Fruit fly (Drosophila melanogaster): ENCODE results near the gene CG33099.
A peak's percentile ranks its signal among the peaks of the same experiment; 100 is the strongest.

Gene CG33099

dm6 chr3R:22528264-22529158, 1.9 kb downstream of the CG33099 start, which contains the start of gene CG5346:
TSS of gene CG5346 (minus strand) at chr3R:22528663.
- TF ChIP-seq crp (GFP tag; optimal IDR thresholded peaks at IDR 0.05) = no peak
- TF ChIP-seq usp (GFP tag; optimal IDR thresholded peaks at IDR 0.05) = no peak
- peak; percentile 45; the same call in 1 of the 2 replicates for TF ChIP-seq NFAT (GFP tag; IDR thresholded peaks at IDR 0.05)
- peak; percentile 78 for TF ChIP-seq nerfin-2 (GFP tag; IDR thresholded peaks at IDR 0.05; ENCODE audit: partially characterized antibody)
- TF ChIP-seq Xrp1 (GFP tag; IDR thresholded peaks at IDR 0.05) = no peak
- no peak for TF ChIP-seq dimm (GFP tag; IDR thresholded peaks at IDR 0.05)
- TF ChIP-seq Kr (GFP tag; optimal IDR thresholded peaks at IDR 0.05) = no peak
- TF ChIP-seq jumu (GFP tag; optimal IDR thresholded peaks at IDR 0.05) = no peak
- no peak for TF ChIP-seq Ets65A (GFP tag)
- no peak for TF ChIP-seq CG10431 (GFP tag; optimal IDR thresholded peaks at IDR 0.05)
- no peak for TF ChIP-seq CG10565 (GFP tag; optimal IDR thresholded peaks at IDR 0.05)
- TF ChIP-seq Dll (GFP tag; IDR thresholded peaks at IDR 0.05; ENCODE audit: partially characterized antibody) = peak; percentile 85
- no peak for TF ChIP-seq lbe (GFP tag; optimal IDR thresholded peaks at IDR 0.05)
- TF ChIP-seq Myb (GFP tag; optimal IDR thresholded peaks at IDR 0.05) = no peak
- TF ChIP-seq CG16863 (GFP tag; optimal IDR thresholded peaks at IDR 0.05) = no peak
- TF ChIP-seq CG1529 (GFP tag; optimal IDR thresholded peaks at IDR 0.05) = no peak
- TF ChIP-seq CG3726 (GFP tag; IDR thresholded peaks at IDR 0.05) = no peak
- TF ChIP-seq hth (optimal IDR thresholded peaks at IDR 0.05) = no peak
- TF ChIP-seq chif (GFP tag; optimal IDR thresholded peaks at IDR 0.05) = no peak
- no peak for TF ChIP-seq Hmx (GFP tag; optimal IDR thresholded peaks at IDR 0.05)
- TF ChIP-seq bsh (GFP tag; optimal IDR thresholded peaks at IDR 0.05) = peak in 1 of 2 experiments; percentile 31
- 0 out of 3 replicates have a peak, but pooled peaks have one; percentile 19 for TF ChIP-seq CG17361 (GFP tag; IDR thresholded peaks at IDR 0.05)
- TF ChIP-seq CG18599 (GFP tag; optimal IDR thresholded peaks at IDR 0.05) = no peak
- TF ChIP-seq CG13296 (GFP tag; optimal IDR thresholded peaks at IDR 0.05) = no peak
- TF ChIP-seq Bdp1 (GFP tag; optimal IDR thresholded peaks at IDR 0.05) = no peak
- no peak for TF ChIP-seq CG17829 (tag; optimal IDR thresholded peaks at IDR 0.05)
- TF ChIP-seq CHES-1-like (GFP tag; optimal IDR thresholded peaks at IDR 0.05) = no peak
- no peak for TF ChIP-seq CG31388 (GFP tag; optimal IDR thresholded peaks at IDR 0.05)
- TF ChIP-seq Rfx (GFP tag; IDR thresholded peaks at IDR 0.05) = peak; percentile 30; the same call in 1 of the 2 replicates
- TF ChIP-seq CG8765 (GFP tag; IDR thresholded peaks at IDR 0.05) = no peak
- TF ChIP-seq tx (GFP tag; optimal IDR thresholded peaks at IDR 0.05) = no peak
- TF ChIP-seq CG14050 (GFP tag; IDR thresholded peaks at IDR 0.05) = no peak
- TF ChIP-seq CG7928 (GFP tag; optimal IDR thresholded peaks at IDR 0.05) = no peak
- TF ChIP-seq CG13287 (GFP tag; IDR thresholded peaks at IDR 0.05; ENCODE audit: partially characterized antibody) = peak; percentile 87
- TF ChIP-seq CG31365 (tag; optimal IDR thresholded peaks at IDR 0.05) = no peak
- peak; percentile 61 for TF ChIP-seq rib (GFP tag; IDR thresholded peaks at IDR 0.05)
- no peak for TF ChIP-seq CG10274 (GFP tag; optimal IDR thresholded peaks at IDR 0.05)
- no peak for TF ChIP-seq CG4328 (GFP tag; optimal IDR thresholded peaks at IDR 0.05)
- no peak for TF ChIP-seq gce (GFP tag; IDR thresholded peaks at IDR 0.05)
- peak; percentile 38; the same call in 1 of the 2 replicates for TF ChIP-seq CG9932 (GFP tag; IDR thresholded peaks at IDR 0.05)
- no peak for TF ChIP-seq CG12155 (GFP tag; optimal IDR thresholded peaks at IDR 0.05)
- TF ChIP-seq maf-S (GFP tag; optimal IDR thresholded peaks at IDR 0.05) = no peak
- TF ChIP-seq MTF-1 (GFP tag; optimal IDR thresholded peaks at IDR 0.05; ENCODE audit: borderline replicate concordance) = no peak
- no peak for TF ChIP-seq Dip2 (GFP tag; IDR thresholded peaks at IDR 0.05)
- peak; percentile 84 for TF ChIP-seq CG14860 (GFP tag; IDR thresholded peaks at IDR 0.05; ENCODE audit: partially characterized antibody)
- no peak for TF ChIP-seq CG4820 (GFP tag; optimal IDR thresholded peaks at IDR 0.05)
- TF ChIP-seq sens (GFP tag) = peak; percentile 46
- TF ChIP-seq Dp (GFP tag; optimal IDR thresholded peaks at IDR 0.05) = peak; percentile 61
- TF ChIP-seq mirr (GFP tag; optimal IDR thresholded peaks at IDR 0.05) = no peak
- TF ChIP-seq Scr (GFP tag; IDR thresholded peaks at IDR 0.05; ENCODE audit: partially characterized antibody) = peak; percentile 84

All from whole organism, embryonic.